Worm (Caenorhabditis elegans) whole organism, L4/young adult: ENCODE data around the gene bgnt-1.2.
"Not testable (repeated sequence)": the region's sequence is repeated elsewhere in the genome, so short reads cannot be mapped to it uniquely, and the experiment has no call there.

Source experiments
- W03F9.2 ChIP-seq: fragments of 150-350 bp; optimal IDR thresholded peaks from 2 replicates; lab custom pipeline; 2014; ENCODE audit warnings: missing biosample characterization, missing genetic modification characterization
- dao-5 ChIP-seq: sonication (generic microtip); optimal IDR thresholded peaks from 2 replicates; lab custom pipeline; 2016; ENCODE audit warnings: missing genotype, missing genetic modification characterization, moderate library complexity, missing compliant biosample characterization
- him-1 ChIP-seq: sonication (generic microtip); optimal IDR thresholded peaks from 2 replicates; lab custom pipeline; 2016; ENCODE audit warnings: missing genotype, missing genetic modification reagents, missing genetic modification characterization, missing compliant biosample characterization

bgnt-1.2 gene

ce11 chrV:2118574-2118973 lies at the start of gene bgnt-1.2:
bgnt-1.2 (minus strand) TSS chrV:2118674.
- TF ChIP-seq dao-5 (tag; lab: Kevin White, UChicago): no peak
- no peak for TF ChIP-seq W03F9.2 (tag; lab: Kevin White, UChicago)
- no peak for TF ChIP-seq him-1

- TF ChIP-seq him-1 (no peak), dao-5 (tag; lab: Kevin White, UChicago) (no peak), W03F9.2 (tag; lab: Kevin White, UChicago) (no peak)
These were observed 48.2 kb upstream of the bgnt-1.2 start, which contains the start of gene srbc-19 for ce11 chrV:2166679-2167078. srbc-19 (minus strand) TSS chrV:2166779.

DNA sequence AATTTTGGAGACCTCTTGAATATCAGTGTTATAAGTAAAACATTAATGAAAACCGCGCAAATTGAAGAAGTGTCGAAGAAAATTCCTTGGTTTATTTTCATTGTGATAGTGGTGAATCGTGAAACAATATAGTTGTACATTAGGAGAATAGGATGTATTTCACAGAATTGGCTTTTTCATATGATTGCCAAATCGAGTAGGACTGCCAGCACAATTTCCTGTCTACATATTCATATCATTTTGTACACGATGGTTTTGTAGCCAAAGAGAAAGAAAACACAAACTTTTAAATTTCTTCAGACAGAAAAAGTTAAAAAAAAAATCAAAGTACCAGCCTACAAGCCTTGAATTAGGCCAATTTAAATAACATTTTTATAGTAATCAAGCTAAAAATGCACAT lies 45.3 kb upstream of the bgnt-1.2 start, which contains the start of gene str-255:
Gene str-255, minus strand, starts transcription at position 101 of the 400 bp plus-strand sequence.
- TF ChIP-seq him-1: no peak
- TF ChIP-seq dao-5 (tag; lab: Kevin White, UChicago): no peak
- TF ChIP-seq W03F9.2 (tag; lab: Kevin White, UChicago): no peak

DNA sequence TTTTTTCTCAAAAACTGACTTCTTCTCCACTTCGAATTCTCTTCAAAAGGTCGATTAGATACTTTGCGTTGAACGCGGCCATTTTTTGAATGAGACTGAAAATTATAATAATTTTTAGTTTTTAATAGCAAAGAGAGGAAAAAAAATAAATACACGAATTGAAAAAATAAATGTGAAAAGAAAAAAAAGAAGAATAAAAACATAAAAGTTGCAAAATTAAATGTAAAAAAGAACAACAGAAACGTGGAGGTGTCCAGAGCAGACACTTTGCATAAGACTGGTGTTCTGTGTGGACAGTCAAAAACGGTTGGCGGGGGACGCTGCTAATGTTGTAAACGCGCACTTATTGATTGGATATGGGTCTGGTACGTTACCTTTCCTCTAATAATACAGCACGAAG lies 40.9 kb upstream of the bgnt-1.2 start, which contains the start of gene C45H4.14:
Gene C45H4.14, minus strand, starts transcription at position 101 of the 400 bp plus-strand sequence.
- TF ChIP-seq W03F9.2 (tag; lab: Kevin White, UChicago) (no peak), him-1 (no peak)

- TF ChIP-seq dao-5 (tag; lab: Kevin White, UChicago) (no peak), W03F9.2 (tag; lab: Kevin White, UChicago) (no peak), him-1 (no peak)
These were observed 38.4 kb upstream of the bgnt-1.2 start, which contains the start of gene srbc-22 for ce11 chrV:2156830-2157229. srbc-22 (plus strand) TSS chrV:2157130.

DNA sequence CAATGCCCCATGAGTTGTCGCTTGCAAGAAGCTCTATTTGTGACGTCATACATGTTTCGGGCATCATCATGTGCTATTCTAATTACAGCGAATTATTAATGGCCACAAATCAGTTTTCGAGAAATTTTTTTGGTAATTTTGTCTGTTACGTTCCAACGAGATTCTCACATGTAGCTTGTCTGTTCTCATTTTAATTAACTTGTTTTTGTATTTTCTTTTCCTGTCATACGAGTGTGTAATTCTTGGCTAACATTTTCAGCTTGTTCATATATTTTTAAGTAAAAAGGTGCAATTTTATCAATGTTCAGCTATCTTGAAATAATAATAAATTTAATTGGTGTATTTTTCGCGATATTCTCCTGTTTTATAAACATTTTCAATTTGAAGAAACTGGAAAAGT lies 36.8 kb upstream of the bgnt-1.2 start, which contains the start of gene srbc-21:
Gene srbc-21, plus strand, starts transcription at position 301 of the 400 bp plus-strand sequence.
- TF ChIP-seq W03F9.2 (tag; lab: Kevin White, UChicago) (no peak), him-1 (no peak), dao-5 (tag; lab: Kevin White, UChicago) (no peak)

DNA sequence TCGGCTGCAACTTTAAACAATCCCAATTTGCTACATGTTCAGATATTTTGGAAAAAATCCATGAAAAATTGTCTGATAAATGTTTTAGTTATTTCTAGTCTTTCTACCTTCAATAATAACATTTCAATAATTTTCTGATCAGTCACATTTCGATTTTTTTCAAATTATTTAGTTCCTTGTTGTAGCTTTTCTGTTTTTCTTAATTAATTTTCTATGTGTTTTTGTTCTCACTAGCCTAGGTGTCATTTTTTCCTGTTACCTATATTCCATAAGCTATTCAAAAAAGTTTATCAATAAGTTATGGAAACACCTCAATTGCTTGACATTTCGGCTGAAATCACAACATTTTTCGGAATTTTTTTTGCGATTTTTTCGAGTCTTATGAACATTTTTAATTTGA lies 34.8 kb upstream of the bgnt-1.2 start, which contains the start of gene srbc-23:
Gene srbc-23, plus strand, starts transcription at position 301 of the 400 bp plus-strand sequence.
- TF ChIP-seq him-1: no peak
- TF ChIP-seq dao-5 (tag; lab: Kevin White, UChicago): no peak
- TF ChIP-seq W03F9.2 (tag; lab: Kevin White, UChicago): no peak

ce11 chrV:2151458-2151857 lies 33.0 kb upstream of the bgnt-1.2 start, which contains the start of gene srbc-24:
srbc-24 (plus strand) TSS chrV:2151758.
- TF ChIP-seq dao-5 (tag; lab: Kevin White, UChicago) (no peak), him-1 (no peak), W03F9.2 (tag; lab: Kevin White, UChicago) (no peak)

ce11 chrV:2150876-2151275 lies 32.4 kb upstream of the bgnt-1.2 start, which contains the start of gene C45H4.13:
C45H4.13 (minus strand) TSS chrV:2150976.
- TF ChIP-seq W03F9.2 (tag; lab: Kevin White, UChicago) (no peak), him-1 (no peak), dao-5 (tag; lab: Kevin White, UChicago) (no peak)

ce11 chrV:2149432-2149831 lies 31.0 kb upstream of the bgnt-1.2 start, which contains the start of gene C45H4.21:
C45H4.21 (minus strand) TSS chrV:2149532.
- no peak for TF ChIP-seq him-1
- TF ChIP-seq W03F9.2 (tag; lab: Kevin White, UChicago): no peak
- TF ChIP-seq dao-5 (tag; lab: Kevin White, UChicago): no peak

ce11 chrV:2146795-2147194 lies 28.3 kb upstream of the bgnt-1.2 start, which contains the start of gene srbc-20:
srbc-20 (plus strand) TSS chrV:2147095.
- TF ChIP-seq him-1 (no peak), W03F9.2 (tag; lab: Kevin White, UChicago) (no peak), dao-5 (tag; lab: Kevin White, UChicago) (no peak)

- TF ChIP-seq him-1 (no peak), dao-5 (tag; lab: Kevin White, UChicago) (no peak), W03F9.2 (tag; lab: Kevin White, UChicago) (no peak)
These were observed 27.6 kb upstream of the bgnt-1.2 start, which contains the start of gene str-52 for ce11 chrV:2146044-2146443. str-52 (minus strand) TSS chrV:2146144.

DNA sequence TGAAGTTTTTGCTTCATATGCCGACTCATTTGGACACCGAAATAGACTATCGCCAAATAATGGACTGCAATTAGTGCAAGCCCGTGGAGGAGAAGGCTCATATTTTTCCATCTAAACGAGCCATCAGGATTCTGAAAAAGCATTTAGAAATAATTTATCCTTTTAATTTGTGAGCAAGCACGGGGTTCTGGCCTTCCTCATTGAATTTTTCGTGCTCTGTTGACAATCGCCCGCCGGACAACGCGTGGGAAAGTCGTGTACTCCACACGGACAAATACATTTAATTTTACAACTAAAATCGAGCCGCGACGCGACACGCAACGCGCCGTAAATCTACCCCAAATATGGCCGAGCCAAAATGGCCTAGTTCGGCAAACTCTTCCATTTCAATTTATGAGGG lies 25.9 kb upstream of the bgnt-1.2 start, which contains the start of gene F22F7.12:
Gene F22F7.12, minus strand, starts transcription at position 101 of the 400 bp plus-strand sequence.
- TF ChIP-seq W03F9.2 (tag; lab: Kevin White, UChicago); dao-5 (tag; lab: Kevin White, UChicago); him-1: not testable (repeated sequence)

ce11 chrV:2139918-2140317 lies 21.4 kb upstream of the bgnt-1.2 start, which contains the start of gene F22F7.7:
F22F7.7 (minus strand) TSS chrV:2140042.
- no peak for TF ChIP-seq dao-5 (tag; lab: Kevin White, UChicago)
- TF ChIP-seq W03F9.2 (tag; lab: Kevin White, UChicago): no peak
- no peak for TF ChIP-seq him-1
